Fruit fly (Drosophila melanogaster): Measurements from ENCODE around the gene Cnx99A.

The Cnx99A gene

dm6 chr3R:29268062-29268461, 51.4 kb downstream of the Cnx99A start (continued):
- TF ChIP-seq Dbx (GFP tag; IDR thresholded peaks at IDR 0.05) (no peak), tna (GFP tag; IDR thresholded peaks at IDR 0.05; ENCODE audit: partially characterized antibody) (no peak), Six4 (GFP tag; optimal IDR thresholded peaks at IDR 0.05) (no peak), CG8765 (GFP tag; IDR thresholded peaks at IDR 0.05) (no peak), Dad (GFP tag; optimal IDR thresholded peaks at IDR 0.05) (no peak), danr (GFP tag; IDR thresholded peaks at IDR 0.05) (no peak), B-H2 (GFP tag; optimal IDR thresholded peaks at IDR 0.05) (no peak), CG6654 (GFP tag; optimal IDR thresholded peaks at IDR 0.05) (no peak), CG14441 (GFP tag; IDR thresholded peaks at IDR 0.05) (no peak)

- TF ChIP-seq Xbp1 (GFP tag; optimal IDR thresholded peaks at IDR 0.05), result no peak
- no peak for TF ChIP-seq stc (GFP tag; IDR thresholded peaks at IDR 0.05)
- TF ChIP-seq ab (GFP tag; optimal IDR thresholded peaks at IDR 0.05), result no peak
- no peak for TF ChIP-seq psq (GFP tag; optimal IDR thresholded peaks at IDR 0.05)
- TF ChIP-seq D (optimal IDR thresholded peaks at IDR 0.05), result no peak
- TF ChIP-seq D (GFP tag; optimal IDR thresholded peaks at IDR 0.05), result peak; percentile 24
- TF ChIP-seq Dip3 (GFP tag; optimal IDR thresholded peaks at IDR 0.05), result no peak
- TF ChIP-seq ato (GFP tag; IDR thresholded peaks at IDR 0.05; ENCODE audit: partially characterized antibody), result no peak
- TF ChIP-seq bowl (GFP tag; IDR thresholded peaks at IDR 0.05), result no peak
- TF ChIP-seq Mrtf (GFP tag; IDR thresholded peaks at IDR 0.05), result no peak
- TF ChIP-seq zfh1 (GFP tag; IDR thresholded peaks at IDR 0.05), result no peak; the same call in 2 of the 3 replicates
- TF ChIP-seq HmgZ (tag; optimal IDR thresholded peaks at IDR 0.05), result no peak
- no peak for TF ChIP-seq CG10654 (GFP tag; optimal IDR thresholded peaks at IDR 0.05)
- TF ChIP-seq CG10147 (GFP tag; optimal IDR thresholded peaks at IDR 0.05), result no peak
- TF ChIP-seq tx (GFP tag; optimal IDR thresholded peaks at IDR 0.05), result no peak
- peak; percentile 50 for TF ChIP-seq CG17361 (GFP tag; IDR thresholded peaks at IDR 0.05)
- no peak for TF ChIP-seq CG2116 (GFP tag; optimal IDR thresholded peaks at IDR 0.05)
- no peak for TF ChIP-seq NC2β (GFP tag; optimal IDR thresholded peaks at IDR 0.05)
- no peak for TF ChIP-seq CG14441 (GFP tag; IDR thresholded peaks at IDR 0.05)
- TF ChIP-seq CG11695 (GFP tag; IDR thresholded peaks at IDR 0.05), result no peak
- no peak for TF ChIP-seq CG17912 (GFP tag; optimal IDR thresholded peaks at IDR 0.05)
- no peak for TF ChIP-seq ftz-f1 (GFP tag; optimal IDR thresholded peaks at IDR 0.05)
- TF ChIP-seq org-1 (GFP tag; optimal IDR thresholded peaks at IDR 0.05), result no peak
- no peak for TF ChIP-seq ac (GFP tag; optimal IDR thresholded peaks at IDR 0.05)
- no peak for TF ChIP-seq wor (GFP tag; IDR thresholded peaks at IDR 0.05)
- TF ChIP-seq CG8924 (tag; optimal IDR thresholded peaks at IDR 0.05), result no peak
- TF ChIP-seq Vsx1 (GFP tag; optimal IDR thresholded peaks at IDR 0.05), result no peak
- no peak for TF ChIP-seq CG10274 (GFP tag; optimal IDR thresholded peaks at IDR 0.05)
- no peak for TF ChIP-seq br (optimal IDR thresholded peaks at IDR 0.05)
- peak; percentile 59 for TF ChIP-seq CG4404 (GFP tag; IDR thresholded peaks at IDR 0.05)
- TF ChIP-seq CG17612 (GFP tag; IDR thresholded peaks at IDR 0.05), result no peak
- no peak for TF ChIP-seq CG12769 (tag; optimal IDR thresholded peaks at IDR 0.05)
- TF ChIP-seq CG7839 (tag; optimal IDR thresholded peaks at IDR 0.05), result no peak
- no peak for TF ChIP-seq Hr39 (optimal IDR thresholded peaks at IDR 0.05)
- TF ChIP-seq ems (GFP tag; optimal IDR thresholded peaks at IDR 0.05), result no peak
- no peak for TF ChIP-seq slbo (GFP tag; IDR thresholded peaks at IDR 0.05)
- TF ChIP-seq slp2 (GFP tag; optimal IDR thresholded peaks at IDR 0.05), result no peak
- peak; percentile 29 for TF ChIP-seq phol (tag; optimal IDR thresholded peaks at IDR 0.05)
- TF ChIP-seq oc (tag; optimal IDR thresholded peaks at IDR 0.05), result no peak
- peak; percentile 46 for TF ChIP-seq dmrt11E (tag; optimal IDR thresholded peaks at IDR 0.05)
- TF ChIP-seq CG34422 (GFP tag; IDR thresholded peaks at IDR 0.05), result no peak
- no peak for TF ChIP-seq CG13775 (GFP tag; optimal IDR thresholded peaks at IDR 0.05)
- TF ChIP-seq croc (GFP tag; conservative IDR thresholded peaks at IDR 0.05), result no peak
- TF ChIP-seq Lpt (GFP tag; optimal IDR thresholded peaks at IDR 0.05), result no peak
- peak; percentile 56 for TF ChIP-seq CG10979 (tag; optimal IDR thresholded peaks at IDR 0.05)
Measured at dm6 chr3R:29266607-29267006, 52.8 kb downstream of the Cnx99A start.
